Fruit fly (Drosophila melanogaster) whole organism, prepupa: Measurements from ENCODE around the gene Cpr64Ad.

Experiments used
- CG10631 ChIP-seq: fragments of 200-800 bp; sonication (Bioruptor generic); optimal IDR thresholded peaks from 2 replicates; lab custom pipeline; 2016; ENCODE audit warnings: missing biosample characterization, missing genetic modification characterization
- CG10669 ChIP-seq: fragments of 200-800 bp; sonication (Bioruptor generic); optimal IDR thresholded peaks from 3 replicates; lab custom pipeline; 2018; ENCODE audit warnings: missing biosample characterization, mild to moderate bottlenecking, missing genetic modification characterization, moderate library complexity
- CG11294 ChIP-seq: fragments of 200-800 bp; sonication (Bioruptor generic); IDR thresholded peaks from 2 replicates; pipeline ENCODE4 v1.3.6; 2022; ENCODE audit warnings: missing biosample characterization, missing genetic modification characterization
- CG11762 ChIP-seq: fragments of 200-800 bp; sonication (Bioruptor generic); optimal IDR thresholded peaks from 3 replicates; lab custom pipeline; 2016; ENCODE audit warnings: missing biosample characterization, missing genetic modification characterization; ENCODE audit not compliant: insufficient read depth
- CG15336 ChIP-seq: fragments of 200-800 bp; sonication (Bioruptor generic); IDR thresholded peaks from 2 replicates; pipeline ENCODE4 v1.3.6; 2022; ENCODE audit warnings: missing biosample characterization, missing genetic modification characterization
- CG1621 ChIP-seq: fragments of 200-800 bp; sonication (Bioruptor generic); optimal IDR thresholded peaks from 3 replicates; lab custom pipeline; 2018; ENCODE audit warnings: missing biosample characterization, mild to moderate bottlenecking, missing genetic modification characterization
- CG16779 ChIP-seq: fragments of 200-800 bp; sonication (Bioruptor generic); optimal IDR thresholded peaks from 3 replicates; lab custom pipeline; 2017; ENCODE audit warnings: missing biosample characterization, mild to moderate bottlenecking, missing genetic modification characterization
- CG3032 ChIP-seq: fragments of 200-800 bp; optimal IDR thresholded peaks from 2 replicates; lab custom pipeline; 2019; ENCODE audit warnings: missing biosample characterization, mild to moderate bottlenecking, missing genetic modification characterization, moderate library complexity
- CG31627 ChIP-seq: fragments of 200-800 bp; sonication (Bioruptor generic); optimal IDR thresholded peaks from 3 replicates; lab custom pipeline; 2016; ENCODE audit warnings: missing biosample characterization, missing genetic modification characterization
- CG6276 ChIP-seq: fragments of 200-800 bp; sonication (Bioruptor generic); optimal IDR thresholded peaks from 2 replicates; lab custom pipeline; 2017; ENCODE audit warnings: missing biosample characterization, mild to moderate bottlenecking, missing genetic modification characterization
- CG6792 ChIP-seq: fragments of 200-800 bp; sonication (Bioruptor generic); optimal IDR thresholded peaks from 3 replicates; lab custom pipeline; 2016; ENCODE audit warnings: missing biosample characterization, missing genetic modification characterization
- CG6808 ChIP-seq: fragments of 200-800 bp; sonication (Bioruptor generic); optimal IDR thresholded peaks from 3 replicates; lab custom pipeline; 2017; ENCODE audit warnings: missing biosample characterization, missing genetic modification characterization, mild to moderate bottlenecking, moderate library complexity, missing genetic modification reagents
- CG9139 ChIP-seq: fragments of 200-800 bp; sonication (Bioruptor generic); optimal IDR thresholded peaks from 3 replicates; lab custom pipeline; 2017; ENCODE audit warnings: missing biosample characterization, mild to moderate bottlenecking, missing genetic modification characterization
- Eip75B ChIP-seq: fragments of 200-800 bp; sonication (Bioruptor generic); optimal IDR thresholded peaks from 3 replicates; lab custom pipeline; 2016; ENCODE audit warnings: missing biosample characterization, missing genetic modification characterization
- Eip78C ChIP-seq: fragments of 200-800 bp; sonication (Bioruptor generic); peaks from one replicate; lab custom pipeline; 2016; ENCODE audit warnings: missing biosample characterization, missing genetic modification characterization
- Ets21C ChIP-seq: fragments of 200-800 bp; sonication (Bioruptor generic); optimal IDR thresholded peaks from 3 replicates; lab custom pipeline; 2016; ENCODE audit warnings: missing biosample characterization, missing genetic modification characterization
- Ets96B ChIP-seq: fragments of 200-800 bp; optimal IDR thresholded peaks from 2 replicates; lab custom pipeline; 2019; ENCODE audit warnings: missing biosample characterization, mild to moderate bottlenecking, missing genetic modification characterization, moderate library complexity
- Hr38 ChIP-seq: sonication (Bioruptor generic); optimal IDR thresholded peaks from 2 replicates; lab custom pipeline; 2016; ENCODE audit warnings: missing biosample characterization, missing genetic modification characterization
- Hr39 ChIP-seq: fragments of 200-800 bp; sonication (Bioruptor generic); optimal IDR thresholded peaks from 2 replicates; lab custom pipeline; 2016; ENCODE audit warnings: missing biosample characterization, missing genetic modification characterization
- Hr4 ChIP-seq: fragments of 200-800 bp; sonication (Bioruptor generic); optimal IDR thresholded peaks from 3 replicates; lab custom pipeline; 2016; ENCODE audit warnings: missing biosample characterization, missing genetic modification characterization
- Lpt ChIP-seq: fragments of 200-800 bp; sonication (Bioruptor generic); optimal IDR thresholded peaks from 3 replicates; lab custom pipeline; 2016; ENCODE audit warnings: missing biosample characterization, missing genetic modification characterization
- OdsH ChIP-seq: fragments of 200-800 bp; sonication (Bioruptor generic); optimal IDR thresholded peaks from 3 replicates; lab custom pipeline; 2016; ENCODE audit warnings: missing biosample characterization, missing genetic modification characterization
- Smox ChIP-seq: fragments of 200-800 bp; sonication (Bioruptor generic); optimal IDR thresholded peaks from 3 replicates; lab custom pipeline; 2016; ENCODE audit warnings: missing biosample characterization, missing genetic modification characterization
- Sox14 ChIP-seq: fragments of 200-800 bp; sonication (Bioruptor generic); optimal IDR thresholded peaks from 3 replicates; lab custom pipeline; 2016; ENCODE audit warnings: missing biosample characterization, missing genetic modification characterization
- Sox15 ChIP-seq: fragments of 200-800 bp; sonication (Bioruptor generic); optimal IDR thresholded peaks from 3 replicates; lab custom pipeline; 2016; ENCODE audit warnings: missing biosample characterization, missing genetic modification characterization
- achi ChIP-seq: fragments of 200-800 bp; sonication (Bioruptor generic); optimal IDR thresholded peaks from 3 replicates; lab custom pipeline; 2016; ENCODE audit warnings: missing biosample characterization, missing genetic modification characterization
- acj6 ChIP-seq: fragments of 200-800 bp; sonication (Bioruptor generic); optimal IDR thresholded peaks from 3 replicates; lab custom pipeline; 2016; ENCODE audit warnings: missing biosample characterization, missing genetic modification characterization
- cyc ChIP-seq: fragments of 200-800 bp; sonication (Bioruptor generic); optimal IDR thresholded peaks from 3 replicates; lab custom pipeline; 2016; ENCODE audit warnings: missing biosample characterization, missing genetic modification characterization
- dac ChIP-seq: fragments of 200-800 bp; sonication (Bioruptor generic); optimal IDR thresholded peaks from 2 replicates; lab custom pipeline; 2017; ENCODE audit warnings: missing biosample characterization, mild to moderate bottlenecking, missing genetic modification characterization
- esn ChIP-seq: fragments of 200-800 bp; sonication (Bioruptor generic); optimal IDR thresholded peaks from 2 replicates; lab custom pipeline; 2016; ENCODE audit warnings: missing biosample characterization, mild to moderate bottlenecking, missing genetic modification characterization, moderate library complexity
- fd59A ChIP-seq: fragments of 200-800 bp; sonication (Bioruptor generic); optimal IDR thresholded peaks from 2 replicates; lab custom pipeline; 2017; ENCODE audit warnings: missing biosample characterization, mild to moderate bottlenecking, missing genetic modification characterization, missing genetic modification reagents
- fkh ChIP-seq: fragments of 200-800 bp; sonication (Bioruptor generic); optimal IDR thresholded peaks from 3 replicates; lab custom pipeline; 2017; ENCODE audit warnings: missing biosample characterization, mild to moderate bottlenecking, missing genetic modification characterization, moderate library complexity
- lz ChIP-seq: fragments of 200-800 bp; sonication (Bioruptor generic); optimal IDR thresholded peaks from 3 replicates; lab custom pipeline; 2016; ENCODE audit warnings: missing biosample characterization, missing genetic modification characterization
- pdm3 ChIP-seq: fragments of 200-800 bp; sonication (Bioruptor generic); optimal IDR thresholded peaks from 3 replicates; lab custom pipeline; 2016; ENCODE audit warnings: missing biosample characterization, missing genetic modification characterization
- ss ChIP-seq, 2 experiments: fragments of 200-800 bp; sonication (Bioruptor generic); optimal IDR thresholded peaks; 2 replicates in 1 of 2; 3 replicates in 1 of 2; lab custom pipeline; 2017 to 2018; ENCODE audit warnings: mild to moderate bottlenecking in 2 of 2, missing biosample characterization in 2 of 2, missing genetic modification characterization in 2 of 2, moderate library complexity in 1 of 2
- svp ChIP-seq: fragments of 200-800 bp; sonication (Bioruptor generic); peaks from one replicate; lab custom pipeline; 2016; ENCODE audit warnings: missing biosample characterization, missing genetic modification characterization

Gene Cpr64Ad

dm6 chr3L:4259102-4259558, 44.0 kb downstream of the Cpr64Ad start, which contains the start of the genes CG15011 and CG1309 (continued):
- TF ChIP-seq Eip75B (GFP tag; lab: Kevin White, UChicago) (peak; percentile 86), CG1621 (tag; lab: Kevin White, UChicago) (peak; percentile 51), Lpt (GFP tag; lab: Kevin White, UChicago) (peak; percentile 65), Smox (GFP tag; lab: Kevin White, UChicago) (no peak), Hr38 (GFP tag; lab: Kevin White, UChicago) (peak; percentile 24), CG6276 (GFP tag; lab: Kevin White, UChicago) (no peak), CG9139 (GFP tag; lab: Kevin White, UChicago) (no peak), CG3032 (tag; lab: Kevin White, UChicago) (peak; percentile 85), pdm3 (GFP tag; lab: Kevin White, UChicago) (peak; percentile 83), CG6792 (peak; percentile 72), fkh (GFP tag; lab: Kevin White, UChicago) (peak; percentile 69), Hr39 (GFP tag; lab: Kevin White, UChicago) (peak; percentile 89), cyc (peak; percentile 86), ss (GFP tag; optimal IDR thresholded peaks at IDR 0.05; lab: Kevin White, UChicago) (peak; percentile 49 to 75), Hr4 (GFP tag; lab: Kevin White, UChicago) (peak; percentile 84)

DNA sequence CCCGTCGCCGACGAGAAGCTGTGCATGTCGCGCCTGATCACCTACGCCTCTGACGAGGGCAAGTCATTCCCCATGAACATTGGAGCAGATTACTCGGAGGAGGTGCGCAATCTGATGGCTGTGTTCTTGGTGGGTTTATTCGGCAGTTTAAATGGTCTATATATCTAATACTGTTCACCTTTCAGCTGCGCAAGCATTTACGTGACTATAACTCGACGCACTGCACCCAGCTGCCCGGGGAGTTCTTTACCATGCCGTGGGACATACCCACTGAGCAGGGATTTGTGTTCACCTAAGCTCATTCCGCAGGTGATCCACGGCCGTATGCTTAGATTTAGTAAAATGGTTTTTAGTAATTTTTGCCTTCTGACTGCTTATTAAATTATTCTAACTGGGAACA, 46.0 kb downstream of the Cpr64Ad start:
- no peak for TF ChIP-seq Lpt (GFP tag; lab: Kevin White, UChicago)
- TF ChIP-seq, all 60 proteins: peak for 0

DNA sequence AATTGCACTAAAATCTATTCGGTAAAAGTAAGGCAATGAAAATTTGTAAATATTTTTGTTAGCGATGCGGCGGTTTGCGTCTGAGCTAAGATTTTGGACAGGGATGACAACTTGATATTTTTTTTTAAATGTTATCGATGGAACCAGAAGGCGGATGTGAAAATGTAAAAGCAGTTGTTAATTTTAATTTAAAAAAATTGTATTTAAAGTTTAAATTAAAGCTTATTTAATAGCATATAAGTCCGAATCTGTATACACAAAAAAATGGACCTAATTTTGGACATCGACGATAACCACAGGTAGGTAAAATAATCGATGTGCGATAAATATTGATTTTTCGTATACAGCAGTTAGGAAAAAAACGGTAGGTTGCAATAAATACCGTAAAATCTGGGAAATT, 47.2 kb downstream of the Cpr64Ad start, which contains the start of the genes CG11586 and VhaM9.7-a:
Gene CG11586 (minus strand): TSS at position 87 of the 400 bp plus-strand sequence.
Gene VhaM9.7-a (plus strand): TSS at position 322 of the 400 bp plus-strand sequence.
- TF ChIP-seq Eip78C (peak; percentile 81), fd59A (no peak), CG6808 (GFP tag; lab: Kevin White, UChicago) (no peak), CG6276 (GFP tag; lab: Kevin White, UChicago) (no peak), pdm3 (GFP tag; lab: Kevin White, UChicago) (peak; percentile 14), dac (GFP tag; lab: Kevin White, UChicago) (no peak), Smox (GFP tag; lab: Kevin White, UChicago) (no peak), CG15336 (GFP tag; lab: Robert Waterston, UW) (no peak), CG16779 (tag; lab: Kevin White, UChicago) (no peak), esn (GFP tag; lab: Kevin White, UChicago) (peak; percentile 48), Ets96B (tag; lab: Kevin White, UChicago) (no peak), CG10631 (GFP tag; lab: Kevin White, UChicago) (no peak), OdsH (no peak), fkh (GFP tag; lab: Kevin White, UChicago) (peak; percentile 58), achi (GFP tag; lab: Kevin White, UChicago) (peak; percentile 20), Lpt (GFP tag; lab: Kevin White, UChicago) (no peak), CG31627 (GFP tag; lab: Kevin White, UChicago) (peak; percentile 12), svp (GFP tag; lab: Kevin White, UChicago) (no peak), CG11294 (GFP tag; lab: Robert Waterston, UW) (no peak), Ets21C (GFP tag; lab: Kevin White, UChicago) (no peak), lz (GFP tag; lab: Kevin White, UChicago) (peak; percentile 9), Sox14 (GFP tag; lab: Kevin White, UChicago) (no peak), CG10669 (no peak), acj6 (GFP tag; lab: Kevin White, UChicago) (peak; percentile 27), Sox15 (GFP tag; lab: Kevin White, UChicago) (no peak), ss (GFP tag; optimal IDR thresholded peaks at IDR 0.05; lab: Kevin White, UChicago) (no peak), CG3032 (tag; lab: Kevin White, UChicago) (no peak), CG11762 (GFP tag; lab: Kevin White, UChicago) (no peak), Hr39 (GFP tag; lab: Kevin White, UChicago) (peak; percentile 5), Hr4 (GFP tag; lab: Kevin White, UChicago) (peak; percentile 10)
- TF ChIP-seq, all 60 proteins: peak for 10
